Fruit fly (Drosophila melanogaster): Measurements from ENCODE around the gene nkd.

The nkd gene

DNA sequence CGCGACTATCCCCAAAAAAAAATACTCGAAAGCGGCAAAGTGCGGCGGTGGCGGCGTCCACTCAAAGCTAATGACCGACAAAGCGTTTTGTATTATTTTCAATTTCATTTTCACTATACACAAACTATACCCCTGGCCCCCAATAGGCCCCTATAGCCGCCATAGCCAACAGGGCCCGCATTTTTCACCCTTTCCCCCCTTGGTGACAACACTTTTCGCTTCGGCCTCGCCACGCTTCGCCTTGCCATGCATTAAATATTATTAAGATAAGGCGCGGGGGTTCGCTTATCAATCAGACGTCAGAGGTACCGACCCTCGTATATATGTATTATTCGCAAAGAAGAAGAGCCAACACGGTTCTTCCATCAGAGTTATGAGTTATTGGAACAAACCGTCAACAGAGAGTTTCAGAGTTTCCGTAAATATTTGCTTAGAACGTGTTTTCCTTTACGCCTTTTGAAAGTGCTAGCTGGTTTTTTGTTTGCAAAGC is 5.0 kb downstream of the nkd start (continued):
- TF ChIP-seq lov (optimal IDR thresholded peaks at IDR 0.05) (no peak), lov (GFP tag; IDR thresholded peaks at IDR 0.05) (no peak), Hmr (GFP tag; optimal IDR thresholded peaks at IDR 0.05) (peak; percentile 28), CG7928 (GFP tag; optimal IDR thresholded peaks at IDR 0.05) (no peak), bbx (GFP tag; IDR thresholded peaks at IDR 0.05; ENCODE audit: partially characterized antibody) (no peak), ken (GFP tag; IDR thresholded peaks at IDR 0.05) (no peak), CG8478 (optimal IDR thresholded peaks at IDR 0.05) (no peak), MTF-1 (GFP tag; optimal IDR thresholded peaks at IDR 0.05; ENCODE audit: borderline replicate concordance) (peak; percentile 41), TFAM (GFP tag; optimal IDR thresholded peaks at IDR 0.05) (no peak), salm (tag; optimal IDR thresholded peaks at IDR 0.05) (no peak), pho (GFP tag; optimal IDR thresholded peaks at IDR 0.05) (no peak), Ets65A (GFP tag) (no peak), tna (GFP tag; IDR thresholded peaks at IDR 0.05; ENCODE audit: partially characterized antibody) (no peak), toy (GFP tag; IDR thresholded peaks at IDR 0.05) (no peak), CG33213 (GFP tag; optimal IDR thresholded peaks at IDR 0.05) (no peak), btn (GFP tag; optimal IDR thresholded peaks at IDR 0.05) (no peak), az2 (GFP tag; optimal IDR thresholded peaks at IDR 0.05) (no peak), CG11247 (GFP tag; IDR thresholded peaks at IDR 0.05) (no peak), CG11085 (GFP tag; IDR thresholded peaks at IDR 0.05) (no peak), jigr1 (GFP tag; IDR thresholded peaks at IDR 0.05) (no peak), CG6654 (GFP tag; optimal IDR thresholded peaks at IDR 0.05) (no peak), fru (optimal IDR thresholded peaks at IDR 0.05) (no peak), CG12071 (GFP tag; optimal IDR thresholded peaks at IDR 0.05) (no peak), Eip74EF (GFP tag; optimal IDR thresholded peaks at IDR 0.05) (no peak), cg (GFP tag; optimal IDR thresholded peaks at IDR 0.05) (no peak), CG12299 (tag; optimal IDR thresholded peaks at IDR 0.05) (no peak), pum (GFP tag; optimal IDR thresholded peaks at IDR 0.05) (no peak), CG1647 (GFP tag; optimal IDR thresholded peaks at IDR 0.05) (no peak), CG8765 (GFP tag; IDR thresholded peaks at IDR 0.05) (no peak), Atf3 (GFP tag; optimal IDR thresholded peaks at IDR 0.05) (no peak), lab (GFP tag; optimal IDR thresholded peaks at IDR 0.05) (peak; percentile 82), mam (GFP tag; optimal IDR thresholded peaks at IDR 0.05) (no peak), Neu2 (GFP tag; optimal IDR thresholded peaks at IDR 0.05; ENCODE audit: borderline replicate concordance) (no peak), CG3838 (GFP tag; optimal IDR thresholded peaks at IDR 0.05) (peak; percentile 28), CG13424 (tag; optimal IDR thresholded peaks at IDR 0.05) (peak; percentile 4), Nf-YA (GFP tag; IDR thresholded peaks at IDR 0.05) (no peak), GATAe (GFP tag; conservative IDR thresholded peaks at IDR 0.05) (peak; percentile 76), her (GFP tag; optimal IDR thresholded peaks at IDR 0.05) (no peak), Dp (GFP tag; optimal IDR thresholded peaks at IDR 0.05) (no peak), CG5953 (GFP tag; IDR thresholded peaks at IDR 0.05) (no peak), Poxn (GFP tag; IDR thresholded peaks at IDR 0.05) (no peak), Side (GFP tag; optimal IDR thresholded peaks at IDR 0.05) (peak; percentile 5), nau (GFP tag; optimal IDR thresholded peaks at IDR 0.05) (no peak), CG17912 (GFP tag; optimal IDR thresholded peaks at IDR 0.05) (no peak), CG10462 (GFP tag; optimal IDR thresholded peaks at IDR 0.05) (no peak), oc (tag; optimal IDR thresholded peaks at IDR 0.05) (no peak), ase (GFP tag; IDR thresholded peaks at IDR 0.05) (no peak), Nf-YB (GFP tag; optimal IDR thresholded peaks at IDR 0.05) (no peak), CG1529 (GFP tag; optimal IDR thresholded peaks at IDR 0.05) (peak; percentile 18), amos (GFP tag; IDR thresholded peaks at IDR 0.05; ENCODE audit: partially characterized antibody) (peak; percentile 15; the same call in 1 of the 2 replicates), Tbp (GFP tag; optimal IDR thresholded peaks at IDR 0.05) (no peak), dati (GFP tag; IDR thresholded peaks at IDR 0.05) (no peak), ATbp (GFP tag; optimal IDR thresholded peaks at IDR 0.05) (no peak)
